Worm (Caenorhabditis elegans): ENCODE data around the gene irld-1.

irld-1 gene

ce11 chrV:4386173-4386572, 49.6 kb downstream of the irld-1 start, which contains the start of gene F13A2.10:
TSS of gene F13A2.10 (minus strand) at chrV:4386273.
- TF ChIP-seq T22C8.4 (GFP tag; IDR thresholded peaks at IDR 0.05) = no peak
- no peak for TF ChIP-seq flt-1 (GFP tag; IDR thresholded peaks at IDR 0.05)
- no peak for TF ChIP-seq ztf-29 (GFP tag; IDR thresholded peaks at IDR 0.05)

- TF ChIP-seq med-1 (GFP tag; optimal IDR thresholded peaks at IDR 0.05; ENCODE audit: insufficient read depth) = no peak
- TF ChIP-seq tab-1 (GFP tag; IDR thresholded peaks at IDR 0.05) = no peak
- no peak for TF ChIP-seq cog-1 (tag; optimal IDR thresholded peaks at IDR 0.05)
- TF ChIP-seq ztf-23 (GFP tag; IDR thresholded peaks at IDR 0.05) = no peak
- no peak for TF ChIP-seq ref-1 (GFP tag; conservative IDR thresholded peaks at IDR 0.05)
- no peak for TF ChIP-seq klf-2 (GFP tag; conservative IDR thresholded peaks at IDR 0.05)
- TF ChIP-seq ztf-29 (GFP tag; IDR thresholded peaks at IDR 0.05) = no peak
- no peak for TF ChIP-seq flt-1 (GFP tag; IDR thresholded peaks at IDR 0.05)
- TF ChIP-seq T22C8.4 (GFP tag; IDR thresholded peaks at IDR 0.05) = no peak
Observed at ce11 chrV:4387402-4387801, 50.8 kb downstream of the irld-1 start, which contains the start of gene F13A2.9. TSS of gene F13A2.9 (minus strand) at chrV:4387502.

DNA sequence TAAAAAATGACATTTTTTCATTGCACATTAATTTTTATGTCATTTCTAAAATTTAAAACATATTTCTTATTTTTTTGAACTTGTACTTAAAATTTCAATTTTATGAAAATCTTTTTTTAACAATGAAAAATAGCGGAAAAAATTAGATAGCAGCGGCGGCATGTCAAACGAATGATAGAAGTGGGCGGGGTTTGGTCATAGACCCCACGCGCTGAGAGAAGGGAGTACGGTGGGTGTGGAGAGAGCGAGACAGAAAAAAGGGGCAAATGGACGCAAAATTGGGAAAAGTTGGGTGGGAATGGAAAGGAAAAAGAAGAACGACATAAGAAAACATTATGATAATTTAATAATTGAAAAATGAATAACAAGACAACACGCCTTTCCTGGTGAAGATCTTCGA, 51.4 kb downstream of the irld-1 start:
- TF ChIP-seq flt-1 (GFP tag; IDR thresholded peaks at IDR 0.05) (no peak), T22C8.4 (GFP tag; IDR thresholded peaks at IDR 0.05) (no peak)

Measured in whole organism, midembryonic.